Fruit fly (Drosophila melanogaster) whole organism, embryonic: Measurements from ENCODE around the gene Rh5.

ENCODE experiments used
- Adf1 ChIP-seq: fragments of 200-800 bp; sonication (Bioruptor generic); IDR thresholded peaks from 2 replicates; pipeline ENCODE4 v1.3.6; 2022; ENCODE audit warnings: missing biosample characterization, missing genetic modification characterization
- CG10147 ChIP-seq: fragments of 200-800 bp; sonication (Bioruptor generic); optimal IDR thresholded peaks from 2 replicates; lab custom pipeline; 2019; ENCODE audit warnings: missing biosample characterization, mild to moderate bottlenecking, missing genetic modification characterization, moderate library complexity
- CG10431 ChIP-seq: fragments of 200-800 bp; sonication (Bioruptor generic); optimal IDR thresholded peaks from 3 replicates; lab custom pipeline; 2018; ENCODE audit warnings: missing biosample characterization, mild to moderate bottlenecking, missing genetic modification characterization
- CG11093 ChIP-seq: fragments of 200-800 bp; sonication (Bioruptor generic); IDR thresholded peaks from 3 replicates; pipeline ENCODE4 v1.3.6; 2022; ENCODE audit warnings: missing biosample characterization, missing genetic modification characterization
- CG11696 ChIP-seq: fragments of 200-800 bp; sonication (Bioruptor generic); IDR thresholded peaks from 2 replicates; pipeline ENCODE4 v1.3.6; 2022; ENCODE audit warnings: missing biosample characterization, missing genetic modification characterization
- CG13424 ChIP-seq: fragments of 200-800 bp; sonication (Bioruptor generic); optimal IDR thresholded peaks from 2 replicates; lab custom pipeline; 2019; ENCODE audit warnings: missing biosample characterization, mild to moderate bottlenecking, missing genetic modification characterization, moderate library complexity
- CG15514 ChIP-seq: fragments of 200-800 bp; sonication (Bioruptor generic); optimal IDR thresholded peaks from 3 replicates; lab custom pipeline; 2017; ENCODE audit warnings: missing biosample characterization, missing genetic modification characterization, mild to moderate bottlenecking, moderate library complexity, missing genetic modification reagents
- CG17186 ChIP-seq: fragments of 200-800 bp; sonication (Bioruptor generic); optimal IDR thresholded peaks from 3 replicates; lab custom pipeline; 2017; ENCODE audit warnings: missing biosample characterization, missing genetic modification reagents, missing genetic modification characterization
- CG18262 ChIP-seq: fragments of 200-800 bp; optimal IDR thresholded peaks from 3 replicates; lab custom pipeline; 2019; ENCODE audit warnings: missing biosample characterization, mild to moderate bottlenecking, missing genetic modification characterization, moderate library complexity
- CG1832 ChIP-seq: fragments of 200-800 bp; sonication (Bioruptor generic); optimal IDR thresholded peaks from 2 replicates; lab custom pipeline; 2017; ENCODE audit warnings: missing biosample characterization, mild to moderate bottlenecking, missing genetic modification characterization, inconsistent platforms
- CG31388 ChIP-seq: fragments of 200-800 bp; sonication (Bioruptor generic); optimal IDR thresholded peaks from 2 replicates; lab custom pipeline; 2016; ENCODE audit warnings: missing biosample characterization, missing genetic modification characterization
- CG32532 ChIP-seq: fragments of 200-800 bp; sonication (Bioruptor generic); IDR thresholded peaks from 2 replicates; pipeline ENCODE4 v1.3.6; 2022; ENCODE audit warnings: missing biosample characterization, missing genetic modification characterization
- CG3407 ChIP-seq: fragments of 200-800 bp; sonication (Bioruptor generic); optimal IDR thresholded peaks from 2 replicates; lab custom pipeline; 2018; ENCODE audit warnings: missing biosample characterization, mild to moderate bottlenecking, missing genetic modification characterization
- CG34224 ChIP-seq: fragments of 200-800 bp; sonication (Bioruptor generic); IDR thresholded peaks from 3 replicates; pipeline ENCODE4 v1.3.6; 2022; ENCODE audit warnings: missing biosample characterization, missing genetic modification characterization; ENCODE audit not compliant: partially characterized antibody
- CG3726 ChIP-seq: fragments of 200-800 bp; sonication (Bioruptor generic); IDR thresholded peaks from 3 replicates; pipeline ENCODE4, ENCODE4 v1.3.6; 2022; ENCODE audit warnings: missing biosample characterization, missing genetic modification characterization
- CG43689 ChIP-seq: fragments of 200-800 bp; sonication (Bioruptor generic); IDR thresholded peaks from 2 replicates; pipeline ENCODE4 v1.3.6; 2022; ENCODE audit warnings: missing biosample characterization, missing genetic modification characterization
- CG4404 ChIP-seq: fragments of 200-800 bp; sonication (Bioruptor generic); IDR thresholded peaks from 2 replicates; pipeline ENCODE4 v1.3.6; 2022; ENCODE audit warnings: missing biosample characterization, missing genetic modification characterization
- CG4424 ChIP-seq: fragments of 200-800 bp; sonication (Bioruptor generic); optimal IDR thresholded peaks from 3 replicates; lab custom pipeline; 2016; ENCODE audit warnings: missing biosample characterization, missing genetic modification characterization
- CG6813 ChIP-seq: fragments of 200-800 bp; sonication (Bioruptor generic); optimal IDR thresholded peaks from 2 replicates; lab custom pipeline; 2017; ENCODE audit warnings: missing biosample characterization, missing genetic modification characterization, mild to moderate bottlenecking, moderate library complexity, missing genetic modification reagents
- CG7357 ChIP-seq: fragments of 200-800 bp; sonication (Bioruptor generic); IDR thresholded peaks from 3 replicates; pipeline ENCODE4 v1.3.6; 2022; ENCODE audit warnings: missing biosample characterization, missing genetic modification characterization
- CG8388 ChIP-seq: fragments of 200-800 bp; sonication (Bioruptor generic); optimal IDR thresholded peaks from 2 replicates; lab custom pipeline; 2019; ENCODE audit warnings: missing biosample characterization, mild to moderate bottlenecking, missing genetic modification characterization, moderate library complexity
- CG9609 ChIP-seq: fragments of 200-800 bp; sonication (Bioruptor generic); optimal IDR thresholded peaks from 3 replicates; lab custom pipeline; 2016; ENCODE audit warnings: missing biosample characterization, missing genetic modification characterization
- CG9727 ChIP-seq: fragments of 200-800 bp; sonication (Bioruptor generic); optimal IDR thresholded peaks from 3 replicates; lab custom pipeline; 2017; ENCODE audit warnings: missing biosample characterization, mild to moderate bottlenecking, missing genetic modification characterization
- Deaf1 ChIP-seq: fragments of 200-800 bp; optimal IDR thresholded peaks from 3 replicates; lab custom pipeline; 2019; ENCODE audit warnings: missing biosample characterization, mild to moderate bottlenecking, missing genetic modification characterization, moderate library complexity
- Dp ChIP-seq: fragments of 200-800 bp; sonication (Bioruptor generic); optimal IDR thresholded peaks from 2 replicates; lab custom pipeline; 2018; ENCODE audit warnings: missing biosample characterization, mild to moderate bottlenecking, missing genetic modification characterization, moderate library complexity
- Drgx ChIP-seq: fragments of 200-800 bp; sonication (Bioruptor generic); IDR thresholded peaks from 2 replicates; pipeline ENCODE4 v1.3.6; 2022; ENCODE audit warnings: missing biosample characterization, missing genetic modification characterization
- H15 ChIP-seq: fragments of 200-800 bp; sonication (Bioruptor generic); IDR thresholded peaks from 3 replicates; pipeline ENCODE4 v1.3.6; 2022; ENCODE audit warnings: missing biosample characterization, missing genetic modification characterization
- Hmx ChIP-seq: fragments of 200-800 bp; sonication (Bioruptor generic); optimal IDR thresholded peaks from 2 replicates; lab custom pipeline; 2016; ENCODE audit warnings: missing biosample characterization, missing genetic modification characterization
- Mrtf ChIP-seq: fragments of 200-800 bp; sonication (Bioruptor generic); IDR thresholded peaks from 3 replicates; pipeline ENCODE4 v1.3.6; 2022; ENCODE audit warnings: missing biosample characterization, missing genetic modification characterization
- Myb ChIP-seq: fragments of 200-800 bp; sonication (Bioruptor generic); optimal IDR thresholded peaks from 2 replicates; lab custom pipeline; 2016; ENCODE audit warnings: missing biosample characterization, missing genetic modification characterization
- Nf-YC ChIP-seq: fragments of 200-800 bp; optimal IDR thresholded peaks from 3 replicates; lab custom pipeline; 2019; ENCODE audit warnings: missing biosample characterization, mild to moderate bottlenecking, missing genetic modification characterization, moderate library complexity
- Oaz ChIP-seq: fragments of 200-800 bp; sonication (Bioruptor generic); IDR thresholded peaks from 2 replicates; pipeline ENCODE4 v1.3.6; 2022; ENCODE audit warnings: missing biosample characterization, missing genetic modification characterization
- Oli ChIP-seq: fragments of 200-800 bp; sonication (Bioruptor generic); optimal IDR thresholded peaks from 2 replicates; lab custom pipeline; 2018; ENCODE audit warnings: missing biosample characterization, mild to moderate bottlenecking, missing genetic modification characterization, moderate library complexity
- bbx ChIP-seq: fragments of 200-800 bp; sonication (Bioruptor generic); IDR thresholded peaks from 2 replicates; pipeline ENCODE4 v1.3.6; 2022; ENCODE audit warnings: missing biosample characterization, missing genetic modification characterization; ENCODE audit not compliant: partially characterized antibody
- br ChIP-seq: fragments of >200 bp; optimal IDR thresholded peaks from 2 replicates; lab custom pipeline; 2017
- cwo ChIP-seq: fragments of 200-800 bp; sonication (Bioruptor generic); optimal IDR thresholded peaks from 3 replicates; lab custom pipeline; 2017; ENCODE audit warnings: missing biosample characterization, missing genetic modification characterization, mild to moderate bottlenecking, moderate library complexity, missing genetic modification reagents
- en ChIP-seq: fragments of 200-800 bp; sonication (Bioruptor generic); optimal IDR thresholded peaks from 2 replicates; lab custom pipeline; 2016; ENCODE audit warnings: missing biosample characterization, missing genetic modification characterization
- mam ChIP-seq: fragments of 200-800 bp; sonication (Bioruptor generic); optimal IDR thresholded peaks from 3 replicates; lab custom pipeline; 2016; ENCODE audit warnings: missing biosample characterization, missing genetic modification characterization
- mld ChIP-seq: fragments of 200-800 bp; sonication (Bioruptor generic); IDR thresholded peaks from 3 replicates; pipeline ENCODE4 v1.3.6; 2022; ENCODE audit warnings: missing biosample characterization, missing genetic modification characterization; ENCODE audit not compliant: partially characterized antibody
- nmo ChIP-seq: fragments of 200-800 bp; sonication (Bioruptor generic); optimal IDR thresholded peaks from 2 replicates; lab custom pipeline; 2018; ENCODE audit warnings: missing biosample characterization, mild to moderate bottlenecking, missing genetic modification characterization, moderate library complexity
- salm ChIP-seq: fragments of 200-800 bp; sonication (Bioruptor generic); optimal IDR thresholded peaks from 2 replicates; lab custom pipeline; 2018; ENCODE audit warnings: missing biosample characterization, mild to moderate bottlenecking, missing genetic modification characterization
- sim ChIP-seq: fragments of 200-800 bp; sonication (Bioruptor generic); IDR thresholded peaks from 2 replicates; pipeline ENCODE4 v1.3.6; 2022; ENCODE audit warnings: missing biosample characterization, missing genetic modification characterization
- slbo ChIP-seq: fragments of 200-800 bp; sonication (Bioruptor generic); IDR thresholded peaks from 2 replicates; pipeline ENCODE4 v1.3.6; 2022; ENCODE audit warnings: missing biosample characterization, missing genetic modification characterization
- sr ChIP-seq: fragments of 200-800 bp; sonication (Bioruptor generic); IDR thresholded peaks from 3 replicates; pipeline ENCODE4 v1.3.6; 2022; ENCODE audit warnings: missing biosample characterization, missing genetic modification characterization
- tgo ChIP-seq: fragments of 200-800 bp; sonication (Bioruptor generic); IDR thresholded peaks from 3 replicates; pipeline ENCODE4 v1.3.6; 2022; ENCODE audit warnings: missing biosample characterization, missing genetic modification characterization
- tin ChIP-seq: fragments of 200-800 bp; sonication (Bioruptor generic); optimal IDR thresholded peaks from 3 replicates; lab custom pipeline; 2016; ENCODE audit warnings: missing biosample characterization, missing genetic modification characterization
- z ChIP-seq: fragments of 200-800 bp; sonication (Bioruptor generic); IDR thresholded peaks from 3 replicates; pipeline ENCODE4 v1.3.6; 2022; ENCODE audit warnings: missing biosample characterization, missing genetic modification characterization
- zen2 ChIP-seq: fragments of 200-800 bp; sonication (Bioruptor generic); IDR thresholded peaks from 3 replicates; pipeline ENCODE4 v1.3.6; 2022; ENCODE audit warnings: missing biosample characterization, missing genetic modification characterization; ENCODE audit not compliant: partially characterized antibody

The Rh5 gene

dm6 chr2L:12045941-12046855, 38.2 kb downstream of the Rh5 start, which contains the start of gene CG6770 (continued):
- TF ChIP-seq CG4424 (GFP tag; lab: Kevin White, UChicago) (peak; percentile 19), br (no peak), CG43689 (GFP tag; lab: Robert Waterston, UW) (no peak; the same call in 1 of the 2 replicates), Oli (peak; percentile 77), zen2 (GFP tag; lab: Robert Waterston, UW) (no peak), CG9727 (GFP tag; lab: Kevin White, UChicago) (peak; percentile 75), CG7357 (peak; percentile 42; the same call in 1 of the 3 replicates), CG1832 (GFP tag; lab: Kevin White, UChicago) (no peak), CG34224 (GFP tag; lab: Robert Waterston, UW) (no peak), sr (GFP tag; lab: Robert Waterston, UW) (0 out of 3 replicates have a peak, but pooled peaks have one; percentile 21), Dp (GFP tag; lab: Kevin White, UChicago) (peak; percentile 28), CG10431 (GFP tag; lab: Kevin White, UChicago) (peak; percentile 47), mld (0 out of 3 replicates have a peak, but pooled peaks have one; percentile 19), en (GFP tag; lab: Kevin White, UChicago) (no peak), z (GFP tag; lab: Robert Waterston, UW) (no peak), CG6813 (GFP tag; lab: Kevin White, UChicago) (peak; percentile 88), CG11093 (peak; percentile 73; the same call in 2 of the 3 replicates), Mrtf (peak; percentile 79), sim (GFP tag; lab: Robert Waterston, UW) (peak; percentile 38; the same call in 1 of the 2 replicates), salm (peak; percentile 70), mam (GFP tag; lab: Kevin White, UChicago) (peak; percentile 45), CG10147 (GFP tag; lab: Kevin White, UChicago) (peak; percentile 90), slbo (GFP tag; lab: Robert Waterston, UW) (peak; percentile 85), Nf-YC (peak; percentile 72), tin (GFP tag; lab: Kevin White, UChicago) (peak; percentile 48), cwo (peak; percentile 86), CG18262 (peak; percentile 68), CG3726 (peak; percentile 62; the same call in 1 of the 3 replicates), Hmx (GFP tag; lab: Kevin White, UChicago) (peak; percentile 2), H15 (GFP tag; lab: Robert Waterston, UW) (peak; percentile 66; the same call in 1 of the 3 replicates), Adf1 (peak; percentile 62), Deaf1 (tag; lab: Kevin White, UChicago) (peak; percentile 63), tgo (GFP tag; lab: Robert Waterston, UW) (peak; percentile 88), CG8388 (peak; percentile 66), CG11696 (GFP tag; lab: Robert Waterston, UW) (peak; percentile 71), CG31388 (GFP tag; lab: Kevin White, UChicago) (peak; percentile 14), CG32532 (GFP tag; lab: Robert Waterston, UW) (peak; percentile 92), CG17186 (GFP tag; lab: Kevin White, UChicago) (no peak), Drgx (GFP tag; lab: Robert Waterston, UW) (peak; percentile 87), Myb (GFP tag; lab: Kevin White, UChicago) (peak; percentile 14), bbx (GFP tag; lab: Robert Waterston, UW) (0 out of 2 replicates have a peak, but pooled peaks have one; percentile 39), CG13424 (tag; lab: Kevin White, UChicago) (peak; percentile 86), CG4404 (GFP tag; lab: Robert Waterston, UW) (peak; percentile 57; the same call in 1 of the 2 replicates), nmo (GFP tag; lab: Kevin White, UChicago) (peak; percentile 56), CG9609 (GFP tag; lab: Kevin White, UChicago) (peak; percentile 48), CG15514 (peak; percentile 87), CG3407 (GFP tag; lab: Kevin White, UChicago) (peak; percentile 55), Oaz (GFP tag; lab: Robert Waterston, UW) (peak; percentile 74)
